Worm (Caenorhabditis elegans): ENCODE data around the gene let-653.

ce11 chrIV:11937087-11937486 lies 51.7 kb downstream of the let-653 start, which contains the start of gene slc-5A12:
- TF ChIP-seq hlh-6 (tag; optimal IDR thresholded peaks at IDR 0.05) (no peak), nfya-1 (tag; optimal IDR thresholded peaks at IDR 0.05) (no peak), ceh-31 (tag; optimal IDR thresholded peaks at IDR 0.05) (no peak), pag-3 (tag; optimal IDR thresholded peaks at IDR 0.05; ENCODE audit: borderline replicate concordance) (no peak)

Measured in whole organism, late embryonic.